Worm (Caenorhabditis elegans) whole organism, late embryonic: ENCODE results near the gene lgc-25.

Source experiments
- C08G9.2 ChIP-seq: sonication (generic microtip); optimal IDR thresholded peaks from 2 replicates; lab custom pipeline; 2016; ENCODE audit warnings: mild to moderate bottlenecking, missing genetic modification characterization, moderate library complexity, missing compliant biosample characterization
- F13H6.1 ChIP-seq: sonication (generic microtip); optimal IDR thresholded peaks from 2 replicates; lab custom pipeline; 2016; ENCODE audit warnings: missing genetic modification characterization, missing compliant biosample characterization
- K02D7.2 ChIP-seq: sonication (generic microtip); optimal IDR thresholded peaks from 2 replicates; lab custom pipeline; 2017; ENCODE audit warnings: mild to moderate bottlenecking, missing genetic modification characterization, missing compliant biosample characterization
- T23F11.4 ChIP-seq: fragments of 200-800 bp; sonication (Bioruptor generic); optimal IDR thresholded peaks from 2 replicates; lab custom pipeline; 2018; ENCODE audit warnings: mild to moderate bottlenecking, missing genetic modification characterization, missing compliant biosample characterization
- Y22D7AL.16 ChIP-seq: sonication (generic microtip); optimal IDR thresholded peaks from 2 replicates; lab custom pipeline; 2016; ENCODE audit warnings: missing genetic modification characterization, missing compliant biosample characterization
- ama-1 ChIP-seq: fragments of 150-350 bp; optimal IDR thresholded peaks from 2 replicates; lab custom pipeline; 2014
- ceh-14 ChIP-seq: sonication (generic microtip); optimal IDR thresholded peaks from 2 replicates; lab custom pipeline; 2016; ENCODE audit warnings: missing genotype, missing genetic modification characterization, missing compliant biosample characterization
- ceh-18 ChIP-seq: sonication (generic microtip); optimal IDR thresholded peaks from 2 replicates; lab custom pipeline; 2016; ENCODE audit warnings: missing genetic modification characterization, missing compliant biosample characterization
- ceh-19 ChIP-seq: fragments of 200-800 bp; sonication (Bioruptor generic); optimal IDR thresholded peaks from 2 replicates; lab custom pipeline; 2018; ENCODE audit warnings: mild to moderate bottlenecking, missing genetic modification characterization, missing compliant biosample characterization
- ceh-24 ChIP-seq: sonication (generic microtip); optimal IDR thresholded peaks from 2 replicates; lab custom pipeline; 2016; ENCODE audit warnings: mild to moderate bottlenecking, missing genetic modification characterization, missing compliant biosample characterization
- ceh-31 ChIP-seq: sonication (generic microtip); optimal IDR thresholded peaks from 2 replicates; lab custom pipeline; 2016; ENCODE audit warnings: missing genetic modification characterization, missing compliant biosample characterization
- ceh-34 ChIP-seq: sonication (generic microtip); optimal IDR thresholded peaks from 2 replicates; lab custom pipeline; 2016; ENCODE audit warnings: mild to moderate bottlenecking, missing genetic modification characterization, missing compliant biosample characterization
- ceh-45 ChIP-seq: fragments of 200-800 bp; sonication (Bioruptor generic); IDR thresholded peaks from 2 replicates; pipeline ENCODE4 v1.3.6; 2022; ENCODE audit warnings: missing genetic modification reagents, missing genetic modification characterization, missing compliant biosample characterization
- ceh-48 ChIP-seq: sonication (generic microtip); optimal IDR thresholded peaks from 2 replicates; lab custom pipeline; 2016; ENCODE audit warnings: missing genetic modification characterization, inconsistent platforms, missing compliant biosample characterization
- ceh-6 ChIP-seq: fragments of 200-800 bp; sonication (Bioruptor generic); optimal IDR thresholded peaks from 2 replicates; lab custom pipeline; 2018; ENCODE audit warnings: mild to moderate bottlenecking, missing genetic modification characterization, missing compliant biosample characterization
- che-1 ChIP-seq: sonication (generic microtip); optimal IDR thresholded peaks from 2 replicates; lab custom pipeline; 2016; ENCODE audit warnings: mild to moderate bottlenecking, missing genetic modification characterization, missing compliant biosample characterization
- dve-1 ChIP-seq: sonication (generic microtip); optimal IDR thresholded peaks from 2 replicates; lab custom pipeline; 2017; ENCODE audit warnings: antibody characterized with exemption, mild to moderate bottlenecking, missing genetic modification characterization, missing compliant biosample characterization
- elt-2 ChIP-seq: sonication (generic microtip); optimal IDR thresholded peaks from 2 replicates; lab custom pipeline; 2016; ENCODE audit warnings: missing genetic modification reagents, missing genetic modification characterization, missing compliant biosample characterization
- ets-4 ChIP-seq: sonication (generic microtip); optimal IDR thresholded peaks from 2 replicates; lab custom pipeline; 2016; ENCODE audit warnings: missing genetic modification characterization, missing compliant biosample characterization
- fax-1 ChIP-seq: sonication (generic microtip); optimal IDR thresholded peaks from 2 replicates; lab custom pipeline; 2016; ENCODE audit warnings: missing genotype, missing genetic modification characterization, missing compliant biosample characterization
- fkh-10 ChIP-seq: fragments of 150-350 bp; optimal IDR thresholded peaks from 2 replicates; lab custom pipeline; 2014; ENCODE audit warnings: missing biosample characterization, missing genetic modification reagents, missing genetic modification characterization
- fkh-6 ChIP-seq: sonication (generic microtip); optimal IDR thresholded peaks from 2 replicates; lab custom pipeline; 2016; ENCODE audit warnings: missing genetic modification characterization, missing compliant biosample characterization
- gmeb-2 ChIP-seq: sonication (generic microtip); optimal IDR thresholded peaks from 2 replicates; lab custom pipeline; 2016; ENCODE audit warnings: missing genetic modification characterization, inconsistent platforms, missing compliant biosample characterization
- hlh-13 ChIP-seq: fragments of 200-800 bp; sonication (Bioruptor generic); optimal IDR thresholded peaks from 2 replicates; lab custom pipeline; 2018; ENCODE audit warnings: mild to moderate bottlenecking, missing genetic modification characterization, missing compliant biosample characterization
- hlh-30 ChIP-seq: sonication (generic microtip); optimal IDR thresholded peaks from 2 replicates; lab custom pipeline; 2017; ENCODE audit warnings: antibody characterized with exemption, missing genetic modification characterization, missing compliant biosample characterization; ENCODE audit not compliant: insufficient read depth
- lin-11 ChIP-seq: fragments of 200-800 bp; sonication (Bioruptor generic); optimal IDR thresholded peaks from 2 replicates; lab custom pipeline; 2018; ENCODE audit warnings: mild to moderate bottlenecking, missing genetic modification characterization, missing compliant biosample characterization
- madf-2 ChIP-seq: sonication (generic microtip); optimal IDR thresholded peaks from 2 replicates; lab custom pipeline; 2017; ENCODE audit warnings: missing genetic modification characterization, missing compliant biosample characterization
- nfya-1 ChIP-seq: sonication (generic microtip); optimal IDR thresholded peaks from 2 replicates; lab custom pipeline; 2017; ENCODE audit warnings: missing genetic modification characterization, mild to moderate bottlenecking, missing compliant biosample characterization, antibody characterized with exemption, moderate library complexity
- pag-3 ChIP-seq: sonication (generic microtip); optimal IDR thresholded peaks from 2 replicates; lab custom pipeline; 2016; ENCODE audit warnings: missing compliant biosample characterization, missing genetic modification characterization, borderline replicate concordance
- pat-9 ChIP-seq: fragments of 200-800 bp; sonication (Bioruptor generic); optimal IDR thresholded peaks from 2 replicates; lab custom pipeline; 2018; ENCODE audit warnings: mild to moderate bottlenecking, missing genetic modification characterization, moderate library complexity, missing compliant biosample characterization
- pax-1 ChIP-seq: fragments of 150-350 bp; optimal IDR thresholded peaks from 2 replicates; lab custom pipeline; 2014; ENCODE audit warnings: missing biosample characterization, missing genetic modification characterization
- pha-2 ChIP-seq: sonication (generic microtip); optimal IDR thresholded peaks from 2 replicates; lab custom pipeline; 2017; ENCODE audit warnings: mild to moderate bottlenecking, missing genetic modification characterization, missing compliant biosample characterization
- pros-1 ChIP-seq: fragments of 150-350 bp; optimal IDR thresholded peaks from 2 replicates; lab custom pipeline; 2014; ENCODE audit warnings: missing biosample characterization, missing genetic modification reagents, missing genetic modification characterization
- ref-2 ChIP-seq: sonication (generic microtip); optimal IDR thresholded peaks from 2 replicates; lab custom pipeline; 2016; ENCODE audit warnings: missing genetic modification characterization, missing compliant biosample characterization
- sdc-2 ChIP-seq: sonication (generic microtip); optimal IDR thresholded peaks from 2 replicates; lab custom pipeline; 2016; ENCODE audit warnings: missing genotype, missing genetic modification characterization, missing compliant biosample characterization
- sox-4 ChIP-seq: sonication (generic microtip); optimal IDR thresholded peaks from 2 replicates; lab custom pipeline; 2017; ENCODE audit warnings: mild to moderate bottlenecking, missing genetic modification characterization, inconsistent platforms, missing compliant biosample characterization
- syd-9 ChIP-seq: sonication (generic microtip); optimal IDR thresholded peaks from 2 replicates; lab custom pipeline; 2016; ENCODE audit warnings: mild to moderate bottlenecking, missing genetic modification characterization, moderate library complexity, missing compliant biosample characterization
- tbx-2 ChIP-seq: sonication (generic microtip); optimal IDR thresholded peaks from 2 replicates; lab custom pipeline; 2016; ENCODE audit warnings: missing genetic modification characterization, missing compliant biosample characterization
- unc-3 ChIP-seq, 2 experiments: fragments of 200-800 bp in 1 of 2; sonication (Bioruptor generic) in 1 of 2; sonication (generic microtip) in 1 of 2; conservative IDR thresholded peaks in 1 of 2; optimal IDR thresholded peaks in 1 of 2; 2 replicates each; pipeline versions ENCODE4 v1.3.6 to Lab custom; 2016 to 2022; ENCODE audit warnings: missing compliant biosample characterization in 2 of 2, missing genetic modification characterization in 2 of 2, missing genetic modification reagents in 1 of 2
- zip-5 ChIP-seq: sonication (generic microtip); optimal IDR thresholded peaks from 2 replicates; lab custom pipeline; 2016; ENCODE audit warnings: missing genetic modification characterization, missing compliant biosample characterization
- ztf-16 ChIP-seq: sonication (generic microtip); optimal IDR thresholded peaks from 2 replicates; lab custom pipeline; 2017; ENCODE audit warnings: missing genetic modification characterization, missing compliant biosample characterization

lgc-25 gene

DNA sequence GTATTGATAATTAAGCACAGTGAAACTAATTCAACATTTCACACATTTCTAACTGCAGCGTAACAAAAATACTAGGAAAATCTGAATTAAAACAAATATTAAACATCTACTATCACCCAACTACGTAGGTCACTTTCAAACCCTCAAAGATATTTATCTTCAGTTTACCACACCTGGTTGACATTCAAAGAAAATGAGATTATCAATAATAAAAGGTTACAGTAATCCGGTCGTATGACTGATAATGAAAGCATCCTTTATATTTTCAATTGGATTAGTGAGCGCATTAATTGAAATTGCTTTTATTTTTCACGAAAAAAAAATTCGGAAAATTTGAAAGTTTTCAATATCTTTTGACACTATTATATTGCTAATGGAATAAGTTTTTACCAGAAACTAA lies 21.0 kb upstream of the lgc-25 start:
- no peak for TF ChIP-seq lin-11
- TF ChIP-seq elt-2 (tag; lab: Kevin White, UChicago): no peak
- TF ChIP-seq nfya-1 (tag; lab: Kevin White, UChicago): no peak

DNA sequence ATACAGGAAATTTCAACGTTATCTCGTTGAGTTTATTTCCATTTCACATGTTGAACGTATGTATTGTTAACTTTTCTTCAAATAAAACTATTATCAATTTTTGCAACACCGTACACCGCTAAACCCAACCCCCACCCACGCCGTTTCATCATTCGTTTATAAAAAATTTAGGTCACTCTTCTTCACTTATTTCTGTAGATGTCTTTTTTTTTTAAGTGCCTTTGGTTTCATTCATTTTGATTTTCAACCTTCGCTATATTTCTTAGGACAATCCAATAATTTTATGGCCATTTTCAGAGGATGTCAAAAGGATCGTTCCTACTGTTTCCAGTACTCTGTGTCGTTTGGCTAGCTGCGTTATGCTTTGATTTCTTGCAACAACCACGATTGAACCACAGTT lies 18.6 kb upstream of the lgc-25 start, which contains the start of gene C37E2.3:
TSS of gene C37E2.3 (plus strand) at position 301 of the 400 bp plus-strand sequence.
- TF ChIP-seq ceh-34 (tag; lab: Kevin White, UChicago) (no peak), T23F11.4 (no peak), pag-3 (no peak), hlh-13 (no peak), ceh-19 (GFP tag; lab: Kevin White, UChicago) (no peak), sox-4 (no peak), pros-1 (tag; lab: Kevin White, UChicago) (no peak), ceh-14 (tag; lab: Kevin White, UChicago) (no peak), pha-2 (tag; lab: Kevin White, UChicago) (no peak), elt-2 (tag; lab: Kevin White, UChicago) (no peak), ceh-45 (no peak), ref-2 (tag; lab: Kevin White, UChicago) (no peak), F13H6.1 (tag; lab: Kevin White, UChicago) (no peak)
- TF ChIP-seq, all 69 proteins: peak for 0

DNA sequence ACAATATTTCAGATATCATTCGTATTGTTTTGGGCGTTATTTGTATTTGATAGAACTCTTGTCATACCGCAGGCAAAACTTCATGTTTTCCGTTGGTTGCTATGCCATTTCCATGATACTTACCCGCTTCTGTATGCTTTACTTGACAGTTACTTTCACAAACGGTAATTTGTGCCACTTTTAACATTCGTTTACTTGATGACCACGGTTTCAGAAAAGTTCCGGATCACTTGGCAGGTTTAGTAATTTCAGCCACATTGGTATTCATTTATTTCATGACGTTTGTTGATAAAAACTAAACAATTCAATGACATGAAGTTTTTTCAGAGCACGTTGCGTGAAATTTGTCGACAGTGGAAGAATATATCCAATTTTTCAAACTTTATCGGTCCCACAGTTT lies 18.0 kb upstream of the lgc-25 start:
- no peak for TF ChIP-seq ceh-48
- TF ChIP-seq unc-3 (GFP tag; conservative IDR thresholded peaks at IDR 0.05; lab: Robert Waterston, UW): no peak
- no peak for TF ChIP-seq unc-3 (tag; optimal IDR thresholded peaks at IDR 0.05; lab: Kevin White, UChicago)
- TF ChIP-seq syd-9 (tag; lab: Kevin White, UChicago): no peak
- TF ChIP-seq fkh-10: no peak
- no peak for TF ChIP-seq ama-1
- TF ChIP-seq madf-2 (tag; lab: Kevin White, UChicago): no peak
- TF ChIP-seq ceh-6 (GFP tag; lab: Kevin White, UChicago): no peak
- no peak for TF ChIP-seq zip-5
- no peak for TF ChIP-seq ztf-16 (tag; lab: Kevin White, UChicago)
- no peak for TF ChIP-seq ceh-31 (tag; lab: Kevin White, UChicago)
- no peak for TF ChIP-seq C08G9.2 (tag; lab: Kevin White, UChicago)
- TF ChIP-seq, all 69 proteins: peak for 0

DNA sequence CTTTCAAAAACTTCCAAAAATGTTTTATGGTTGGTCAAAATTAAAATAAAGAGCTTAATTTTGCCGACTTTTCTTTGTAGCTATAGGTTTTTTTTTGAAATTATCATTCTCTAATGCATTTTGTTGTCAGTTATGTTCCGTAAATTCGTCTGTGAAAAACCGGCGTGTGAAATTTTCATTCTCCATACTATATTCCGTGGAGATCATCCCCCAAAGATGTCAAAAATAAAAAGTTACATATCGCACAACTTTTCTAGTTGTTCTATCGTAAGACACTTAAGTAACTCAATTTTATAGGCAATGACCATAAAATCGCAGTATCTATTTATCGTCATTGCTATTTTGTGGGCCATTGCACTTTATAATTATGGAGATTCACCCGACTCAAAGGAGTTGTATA lies 17.2 kb upstream of the lgc-25 start, which contains the start of gene C37E2.10:
TSS of gene C37E2.10 (plus strand) at position 301 of the 400 bp plus-strand sequence.
- no peak for TF ChIP-seq sox-4

DNA sequence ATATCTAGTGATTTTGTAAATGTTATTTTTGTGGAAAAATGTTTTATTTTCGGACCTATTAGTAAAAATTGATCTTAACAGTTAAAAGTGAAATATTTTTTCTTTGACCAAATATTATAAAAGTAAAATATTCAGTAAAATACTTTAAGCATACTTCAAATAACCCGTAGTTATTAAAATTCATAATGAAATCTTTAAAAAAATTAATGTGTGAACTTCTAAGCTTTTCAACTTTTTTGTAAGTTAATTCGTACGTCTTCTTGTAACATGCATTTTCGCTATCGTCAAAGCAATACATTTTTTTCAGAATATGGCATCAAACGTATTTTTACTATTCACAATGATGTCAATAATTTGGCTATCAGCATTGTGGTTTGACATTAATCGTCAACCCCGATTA lies 14.2 kb upstream of the lgc-25 start, which contains the start of gene C37E2.2:
TSS of gene C37E2.2 (plus strand) at position 301 of the 400 bp plus-strand sequence.
- TF ChIP-seq gmeb-2 (tag; lab: Kevin White, UChicago) (no peak), ceh-45 (no peak), che-1 (no peak)

DNA sequence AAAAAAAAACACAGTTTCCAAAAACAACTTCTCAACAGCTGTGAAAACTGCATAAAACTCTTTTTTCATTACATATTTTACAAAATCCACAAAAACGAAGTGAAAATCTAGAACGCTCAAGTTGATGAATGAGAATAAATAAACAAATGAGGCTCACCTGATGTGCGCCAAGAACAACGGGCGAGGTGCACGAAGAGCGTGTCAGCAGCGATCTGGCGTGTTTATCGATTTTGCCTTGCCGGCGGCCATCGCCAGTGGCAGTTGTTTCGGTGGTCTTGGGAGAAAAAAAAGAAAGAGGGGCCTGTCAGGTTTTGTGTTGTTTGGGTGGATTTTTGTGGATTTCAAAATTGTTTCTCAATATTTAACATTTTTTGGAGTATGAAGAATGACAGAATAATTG lies 12.3 kb upstream of the lgc-25 start, which contains the start of gene idhb-1:
TSS of gene idhb-1 (minus strand) at position 214 of the 400 bp plus-strand sequence.
- TF ChIP-seq pax-1 (tag; lab: Kevin White, UChicago) (no peak), ceh-48 (peak; percentile 83), tbx-2 (tag; lab: Kevin White, UChicago) (peak; percentile 54), ceh-24 (tag; lab: Kevin White, UChicago) (no peak), K02D7.2 (tag; lab: Kevin White, UChicago) (no peak), che-1 (no peak), nfya-1 (tag; lab: Kevin White, UChicago) (peak; percentile 67), T23F11.4 (no peak), fkh-6 (no peak), pat-9 (tag; lab: Kevin White, UChicago) (no peak), dve-1 (tag; lab: Kevin White, UChicago) (peak; percentile 39), ceh-34 (tag; lab: Kevin White, UChicago) (peak; percentile 39), hlh-30 (peak; percentile 37), pha-2 (tag; lab: Kevin White, UChicago) (no peak), ceh-31 (tag; lab: Kevin White, UChicago) (peak; percentile 50), Y22D7AL.16 (tag; lab: Kevin White, UChicago) (no peak), sdc-2 (tag; lab: Kevin White, UChicago) (peak; percentile 54), fax-1 (tag; lab: Kevin White, UChicago) (no peak), ets-4 (tag; lab: Kevin White, UChicago) (no peak), syd-9 (tag; lab: Kevin White, UChicago) (no peak), ceh-18 (peak; percentile 46)
